Worm (Caenorhabditis elegans): ENCODE results near the gene Y42H9B.3.

Y42H9B.3 gene

ce11 chrIV:7979588-7979987 lies 32.6 kb downstream of the Y42H9B.3 start, which contains the start of gene unc-24:
Gene unc-24, plus strand, starts transcription at chrIV:7979870.
- TF ChIP-seq cog-1 (tag; optimal IDR thresholded peaks at IDR 0.05), result no peak
- TF ChIP-seq tab-1 (GFP tag; IDR thresholded peaks at IDR 0.05), result no peak
- TF ChIP-seq ztf-29 (GFP tag; IDR thresholded peaks at IDR 0.05), result no peak
- no peak for TF ChIP-seq flt-1 (GFP tag; IDR thresholded peaks at IDR 0.05)

ce11 chrIV:7977452-7977940 lies 34.7 kb downstream of the Y42H9B.3 start, which contains the start of gene ora-1:
Gene ora-1, plus strand, starts transcription at chrIV:7977890.
- TF ChIP-seq ztf-29 (GFP tag; IDR thresholded peaks at IDR 0.05), result no peak
- no peak for TF ChIP-seq cog-1 (tag; optimal IDR thresholded peaks at IDR 0.05)
- TF ChIP-seq med-1 (GFP tag; optimal IDR thresholded peaks at IDR 0.05; ENCODE audit: insufficient read depth), result no peak
- TF ChIP-seq tab-1 (GFP tag; IDR thresholded peaks at IDR 0.05), result no peak
- no peak for TF ChIP-seq flt-1 (GFP tag; IDR thresholded peaks at IDR 0.05)
- TF ChIP-seq klf-2 (GFP tag; conservative IDR thresholded peaks at IDR 0.05), result no peak
- TF ChIP-seq ref-1 (GFP tag; conservative IDR thresholded peaks at IDR 0.05), result no peak
- TF ChIP-seq T22C8.4 (GFP tag; IDR thresholded peaks at IDR 0.05), result no peak
- TF ChIP-seq ztf-23 (GFP tag; IDR thresholded peaks at IDR 0.05), result no peak

- TF ChIP-seq flt-1 (GFP tag; IDR thresholded peaks at IDR 0.05) (no peak), ztf-29 (GFP tag; IDR thresholded peaks at IDR 0.05) (no peak), cog-1 (tag; optimal IDR thresholded peaks at IDR 0.05) (no peak), med-1 (GFP tag; optimal IDR thresholded peaks at IDR 0.05; ENCODE audit: insufficient read depth) (no peak)
These were observed 36.0 kb downstream of the Y42H9B.3 start, which contains the start of gene F57H12.6 for ce11 chrIV:7976210-7976609. Gene F57H12.6, minus strand, starts transcription at chrIV:7976310.

- TF ChIP-seq tab-1 (GFP tag; IDR thresholded peaks at IDR 0.05) (no peak), ztf-23 (GFP tag; IDR thresholded peaks at IDR 0.05) (no peak), T22C8.4 (GFP tag; IDR thresholded peaks at IDR 0.05) (no peak), med-1 (GFP tag; optimal IDR thresholded peaks at IDR 0.05; ENCODE audit: insufficient read depth) (no peak), cog-1 (tag; optimal IDR thresholded peaks at IDR 0.05) (no peak), flt-1 (GFP tag; IDR thresholded peaks at IDR 0.05) (no peak), ztf-29 (GFP tag; IDR thresholded peaks at IDR 0.05) (no peak), klf-2 (GFP tag; conservative IDR thresholded peaks at IDR 0.05) (no peak), ref-1 (GFP tag; conservative IDR thresholded peaks at IDR 0.05) (no peak)
These were observed 45.2 kb downstream of the Y42H9B.3 start, which contains the start of gene F57H12.5 for ce11 chrIV:7967006-7967405. Gene F57H12.5, plus strand, starts transcription at chrIV:7967306.

ce11 chrIV:7961889-7962342 lies 50.3 kb downstream of the Y42H9B.3 start:
- TF ChIP-seq T22C8.4 (GFP tag; IDR thresholded peaks at IDR 0.05) (no peak), flt-1 (GFP tag; IDR thresholded peaks at IDR 0.05) (no peak), ztf-23 (GFP tag; IDR thresholded peaks at IDR 0.05) (no peak), ref-1 (GFP tag; conservative IDR thresholded peaks at IDR 0.05) (no peak), klf-2 (GFP tag; conservative IDR thresholded peaks at IDR 0.05) (no peak), tab-1 (GFP tag; IDR thresholded peaks at IDR 0.05) (no peak), med-1 (GFP tag; optimal IDR thresholded peaks at IDR 0.05; ENCODE audit: insufficient read depth) (no peak), ztf-29 (GFP tag; IDR thresholded peaks at IDR 0.05) (no peak)
